Worm (Caenorhabditis elegans): Measurements from ENCODE around the gene aly-1.

DNA sequence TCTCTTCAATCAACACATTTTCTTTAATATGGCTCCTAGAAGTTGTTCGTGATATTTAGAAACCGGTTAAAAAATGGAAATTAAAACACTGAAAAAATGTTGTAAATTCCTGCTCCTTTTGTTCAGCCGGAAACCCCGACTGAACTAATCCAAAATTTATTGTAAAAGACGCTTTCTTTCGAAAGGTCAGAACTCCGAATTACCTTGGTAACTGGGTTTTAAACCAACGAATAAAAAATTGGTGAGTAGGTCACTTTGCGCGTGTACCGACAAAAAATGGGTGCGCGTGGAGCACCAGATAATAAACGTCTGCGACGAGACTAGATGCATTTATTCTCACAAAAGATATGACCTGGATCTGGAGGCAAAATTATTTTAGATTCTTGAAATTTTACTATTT is 21.9 kb downstream of the aly-1 start:
- TF ChIP-seq aly-2 (tag; optimal IDR thresholded peaks at IDR 0.05) = no peak
- no peak for TF ChIP-seq lin-39 (tag; optimal IDR thresholded peaks at IDR 0.05)
- TF ChIP-seq zag-1 (tag; optimal IDR thresholded peaks at IDR 0.05) = no peak
- no peak for TF ChIP-seq jun-1 (tag; optimal IDR thresholded peaks at IDR 0.05)
- no peak for TF ChIP-seq pqm-1 (tag; optimal IDR thresholded peaks at IDR 0.05)
- TF ChIP-seq ceh-28 (tag; optimal IDR thresholded peaks at IDR 0.05) = no peak
- no peak for TF ChIP-seq elt-3 (tag; optimal IDR thresholded peaks at IDR 0.05)
- TF ChIP-seq lin-15B (tag; optimal IDR thresholded peaks at IDR 0.05) = no peak
- TF ChIP-seq nhr-237 (tag; optimal IDR thresholded peaks at IDR 0.05) = no peak
- no peak for TF ChIP-seq fkh-10 (GFP tag; optimal IDR thresholded peaks at IDR 0.05)
- TF ChIP-seq nhr-25 (tag; optimal IDR thresholded peaks at IDR 0.05) = no peak
- TF ChIP-seq egl-27 (tag; optimal IDR thresholded peaks at IDR 0.05) = no peak
- no peak for TF ChIP-seq nhr-12 (tag; optimal IDR thresholded peaks at IDR 0.05)
